Worm (Caenorhabditis elegans) whole organism, L4 larva: ENCODE results near the gene vang-1.

Source experiments
- D1046.2 ChIP-seq: fragments of 200-800 bp; sonication (Bioruptor generic); IDR thresholded peaks from 2 replicates; pipeline ENCODE4 v1.3.6; 2022; ENCODE audit warnings: missing genetic modification characterization, missing compliant biosample characterization
- ces-1 ChIP-seq: fragments of 150-350 bp; sonication (generic microtip); optimal IDR thresholded peaks from 4 replicates; lab custom pipeline; 2014; ENCODE audit warnings: missing biosample characterization, missing genetic modification reagents, missing genetic modification characterization
- daf-12 ChIP-seq: fragments of 150-350 bp; optimal IDR thresholded peaks from 2 replicates; lab custom pipeline; 2014; ENCODE audit warnings: missing biosample characterization, missing genetic modification reagents, missing genetic modification characterization
- fkh-10 ChIP-seq: fragments of 150-350 bp; optimal IDR thresholded peaks from 2 replicates; lab custom pipeline; 2014; ENCODE audit warnings: missing biosample characterization, missing genetic modification reagents, missing genetic modification characterization
- jun-1 ChIP-seq: fragments of 150-350 bp; optimal IDR thresholded peaks from 2 replicates; lab custom pipeline; 2014; ENCODE audit warnings: missing biosample characterization, missing genetic modification reagents, missing genetic modification characterization
- nhr-11 ChIP-seq: fragments of 150-350 bp; optimal IDR thresholded peaks from 2 replicates; lab custom pipeline; 2014; ENCODE audit warnings: missing biosample characterization, missing genetic modification characterization

ce11 chrX:2874598-2874997 lies 11.1 kb upstream of the vang-1 start:
- no peak for TF ChIP-seq jun-1
- TF ChIP-seq fkh-10 (GFP tag; lab: Kevin White, UChicago), result no peak
- TF ChIP-seq D1046.2 (GFP tag; lab: Robert Waterston, UW), result no peak
- TF ChIP-seq nhr-11 (tag; lab: Kevin White, UChicago), result no peak
- TF ChIP-seq daf-12 (tag; lab: Kevin White, UChicago), result no peak
- no peak for TF ChIP-seq ces-1 (GFP tag; lab: Kevin White, UChicago)
